Fruit fly (Drosophila melanogaster): ENCODE data around the gene CG12236.

The CG12236 gene

DNA sequence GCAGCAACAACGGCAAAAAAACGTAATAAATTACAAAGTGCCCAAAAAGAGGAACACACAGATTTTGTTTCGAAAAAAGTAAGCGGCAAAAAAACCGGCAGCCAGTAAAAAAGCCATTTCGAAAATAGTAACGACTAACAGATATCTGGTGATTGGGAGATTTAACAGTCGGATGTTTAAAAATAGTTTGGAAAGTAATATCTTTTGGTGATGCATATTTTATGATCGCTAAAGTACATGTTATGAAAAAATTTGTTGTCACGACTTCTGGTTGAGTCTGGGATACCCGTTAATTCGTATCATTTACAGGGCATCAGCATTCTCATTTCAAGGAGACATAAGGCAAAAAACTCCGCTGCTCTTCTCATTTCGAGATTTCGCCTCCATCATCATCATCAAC is 15.2 kb downstream of the CG12236 start (continued):
- peak; percentile 55 for TF ChIP-seq gem (tag; optimal IDR thresholded peaks at IDR 0.05)
- TF ChIP-seq yki (optimal IDR thresholded peaks at IDR 0.05) = no peak
- no peak for TF ChIP-seq CG34376 (GFP tag; optimal IDR thresholded peaks at IDR 0.05)
- TF ChIP-seq ci (GFP tag; IDR thresholded peaks at IDR 0.05) = 0 out of 3 replicates have a peak, but pooled peaks have one; percentile 17
- TF ChIP-seq MBD-R2 (GFP tag; IDR thresholded peaks at IDR 0.05) = no peak
- TF ChIP-seq HmgD (GFP tag; optimal IDR thresholded peaks at IDR 0.05) = no peak
- no peak for TF ChIP-seq H2.0 (GFP tag; IDR thresholded peaks at IDR 0.05)
- TF ChIP-seq Deaf1 (tag; optimal IDR thresholded peaks at IDR 0.05) = no peak
- TF ChIP-seq CG18764 (GFP tag; optimal IDR thresholded peaks at IDR 0.05) = no peak
- TF ChIP-seq CG14014 (GFP tag; IDR thresholded peaks at IDR 0.05) = peak; percentile 45; the same call in 1 of the 2 replicates
- TF ChIP-seq gt (GFP tag; IDR thresholded peaks at IDR 0.05) = no peak
- TF ChIP-seq CG10543 (GFP tag; optimal IDR thresholded peaks at IDR 0.05) = no peak
- no peak for TF ChIP-seq Aef1 (GFP tag; IDR thresholded peaks at IDR 0.05)
- TF ChIP-seq al (GFP tag; IDR thresholded peaks at IDR 0.05) = no peak
- no peak for TF ChIP-seq exex (tag; optimal IDR thresholded peaks at IDR 0.05)
- no peak for TF ChIP-seq CG3838 (GFP tag; optimal IDR thresholded peaks at IDR 0.05)
- TF ChIP-seq CG17186 (GFP tag; optimal IDR thresholded peaks at IDR 0.05) = no peak
- no peak for TF ChIP-seq CG15269 (tag; optimal IDR thresholded peaks at IDR 0.05)
- no peak for TF ChIP-seq CG13296 (GFP tag; optimal IDR thresholded peaks at IDR 0.05)
- TF ChIP-seq CG34422 (GFP tag; IDR thresholded peaks at IDR 0.05) = no peak
- TF ChIP-seq E2f1 (GFP tag; IDR thresholded peaks at IDR 0.05) = 0 out of 2 replicates have a peak, but pooled peaks have one; percentile 9
- peak; percentile 86 for TF ChIP-seq sens (GFP tag)
- no peak for TF ChIP-seq sug (tag; optimal IDR thresholded peaks at IDR 0.05)
- TF ChIP-seq CG4854 (GFP tag; optimal IDR thresholded peaks at IDR 0.05) = no peak
- TF ChIP-seq CG10267 (tag; optimal IDR thresholded peaks at IDR 0.05) = no peak
- no peak for TF ChIP-seq CG1792 (GFP tag; optimal IDR thresholded peaks at IDR 0.05)
- TF ChIP-seq tio (GFP tag; optimal IDR thresholded peaks at IDR 0.05) = no peak
- TF ChIP-seq row (GFP tag; IDR thresholded peaks at IDR 0.05) = peak; percentile 61; the same call in 2 of the 3 replicates
- no peak for TF ChIP-seq HmgZ (tag; optimal IDR thresholded peaks at IDR 0.05)
- TF ChIP-seq hb (GFP tag; IDR thresholded peaks at IDR 0.05; ENCODE audit: partially characterized antibody) = peak; percentile 44; the same call in 1 of the 3 replicates
- TF ChIP-seq fd64A (GFP tag; optimal IDR thresholded peaks at IDR 0.05) = no peak
- TF ChIP-seq Hey (tag; optimal IDR thresholded peaks at IDR 0.05) = no peak
- TF ChIP-seq Ptx1 (GFP tag; IDR thresholded peaks at IDR 0.05) = peak; percentile 53; the same call in 1 of the 2 replicates
- no peak for TF ChIP-seq ewg (GFP tag; optimal IDR thresholded peaks at IDR 0.05)
- no peak for TF ChIP-seq gce (GFP tag; IDR thresholded peaks at IDR 0.05)
- TF ChIP-seq gsb (GFP tag; IDR thresholded peaks at IDR 0.05) = no peak
- TF ChIP-seq CG4282 (GFP tag; optimal IDR thresholded peaks at IDR 0.05) = no peak
- peak; percentile 14 for TF ChIP-seq ems (GFP tag; optimal IDR thresholded peaks at IDR 0.05)
- no peak for TF ChIP-seq HLHmδ (GFP tag; optimal IDR thresholded peaks at IDR 0.05)
- no peak for TF ChIP-seq bcd (GFP tag; optimal IDR thresholded peaks at IDR 0.05)
- no peak for TF ChIP-seq CG32772 (GFP tag; IDR thresholded peaks at IDR 0.05)
- TF ChIP-seq CG17328 (GFP tag; IDR thresholded peaks at IDR 0.05) = no peak
- no peak for TF ChIP-seq zen2 (GFP tag; IDR thresholded peaks at IDR 0.05; ENCODE audit: partially characterized antibody)
- TF ChIP-seq CG4404 (GFP tag; IDR thresholded peaks at IDR 0.05) = no peak
- peak; percentile 53 for TF ChIP-seq mam (GFP tag; optimal IDR thresholded peaks at IDR 0.05)
- no peak for TF ChIP-seq br (optimal IDR thresholded peaks at IDR 0.05)
- no peak for TF ChIP-seq az2 (GFP tag; optimal IDR thresholded peaks at IDR 0.05)
- no peak for TF ChIP-seq CG3065 (GFP tag; optimal IDR thresholded peaks at IDR 0.05)
- TF ChIP-seq usp (GFP tag; optimal IDR thresholded peaks at IDR 0.05) = no peak
- peak; percentile 17; the same call in 1 of the 2 replicates for TF ChIP-seq CG16779 (GFP tag; IDR thresholded peaks at IDR 0.05)
- TF ChIP-seq CoRest (tag; optimal IDR thresholded peaks at IDR 0.05) = no peak
- no peak for TF ChIP-seq trem (tag; optimal IDR thresholded peaks at IDR 0.05)
- TF ChIP-seq scrt (GFP tag; optimal IDR thresholded peaks at IDR 0.05) = no peak

Data from whole organism, embryonic.